Fruit fly (Drosophila melanogaster): ENCODE results near the gene Lcp65Ab1.
A peak's percentile ranks its signal among the peaks of the same experiment; 100 is the strongest.

Gene Lcp65Ab1

dm6 chr3L:6188995-6189927, 39.9 kb downstream of the Lcp65Ab1 start, which contains the start of the genes D19A and CG7386:
TSS of gene D19A (minus strand) at chr3L:6189123.
TSS of gene CG7386 (plus strand) at chr3L:6189745.
- TF ChIP-seq EcR (GFP tag; optimal IDR thresholded peaks at IDR 0.05) (peak; percentile 1), fd96Ca (GFP tag; IDR thresholded peaks at IDR 0.05) (peak; percentile 30; the same call in 1 of the 3 replicates), Pif1A (GFP tag; optimal IDR thresholded peaks at IDR 0.05) (no peak), CG34367 (tag; optimal IDR thresholded peaks at IDR 0.05) (no peak), Ets98B (GFP tag; IDR thresholded peaks at IDR 0.05) (peak; percentile 59), gl (tag; optimal IDR thresholded peaks at IDR 0.05) (no peak), CG8301 (tag; optimal IDR thresholded peaks at IDR 0.05) (peak; percentile 9), rn (GFP tag; IDR thresholded peaks at IDR 0.05) (peak; percentile 43; the same call in 1 of the 2 replicates), CG4496 (GFP tag; IDR thresholded peaks at IDR 0.05) (peak; percentile 77), Snoo (tag; optimal IDR thresholded peaks at IDR 0.05) (peak; percentile 11), CG13204 (GFP tag; optimal IDR thresholded peaks at IDR 0.05) (no peak), CG10348 (GFP tag; IDR thresholded peaks at IDR 0.05) (no peak), D1 (tag; optimal IDR thresholded peaks at IDR 0.05) (no peak), Pif1B (GFP tag; optimal IDR thresholded peaks at IDR 0.05) (no peak), CG17806 (tag; optimal IDR thresholded peaks at IDR 0.05) (peak; percentile 22), CG9948 (tag; optimal IDR thresholded peaks at IDR 0.05) (peak; percentile 11), CG12605 (GFP tag; IDR thresholded peaks at IDR 0.05) (peak; percentile 48; the same call in 1 of the 2 replicates), CG8159 (tag; optimal IDR thresholded peaks at IDR 0.05) (peak; percentile 52), CG14655 (GFP tag; optimal IDR thresholded peaks at IDR 0.05) (no peak), CG32121 (GFP tag; IDR thresholded peaks at IDR 0.05) (peak; percentile 38; the same call in 1 of the 2 replicates), CG15710 (tag; optimal IDR thresholded peaks at IDR 0.05) (peak; percentile 28)

- peak; percentile 57 for TF ChIP-seq CG34367 (tag; optimal IDR thresholded peaks at IDR 0.05)
- TF ChIP-seq CG13204 (GFP tag; optimal IDR thresholded peaks at IDR 0.05): no peak
- peak; percentile 83 for TF ChIP-seq CG15710 (tag; optimal IDR thresholded peaks at IDR 0.05)
- peak; percentile 52 for TF ChIP-seq CG17806 (tag; optimal IDR thresholded peaks at IDR 0.05)
- TF ChIP-seq CG4496 (GFP tag; IDR thresholded peaks at IDR 0.05): peak; percentile 60; the same call in 2 of the 3 replicates
- peak; percentile 76 for TF ChIP-seq Snoo (tag; optimal IDR thresholded peaks at IDR 0.05)
- TF ChIP-seq Pif1A (GFP tag; optimal IDR thresholded peaks at IDR 0.05): no peak
- TF ChIP-seq CG14655 (GFP tag; optimal IDR thresholded peaks at IDR 0.05): no peak
- TF ChIP-seq Ets98B (GFP tag; IDR thresholded peaks at IDR 0.05): no peak; the same call in none of the 2 replicates
- TF ChIP-seq Pif1B (GFP tag; optimal IDR thresholded peaks at IDR 0.05): no peak
- no peak for TF ChIP-seq D1 (tag; optimal IDR thresholded peaks at IDR 0.05)
- peak; percentile 64 for TF ChIP-seq rn (GFP tag; IDR thresholded peaks at IDR 0.05)
- TF ChIP-seq CG9948 (tag; optimal IDR thresholded peaks at IDR 0.05): peak; percentile 73
- no peak for TF ChIP-seq gl (tag; optimal IDR thresholded peaks at IDR 0.05)
- peak; percentile 58; the same call in 1 of the 2 replicates for TF ChIP-seq CG32121 (GFP tag; IDR thresholded peaks at IDR 0.05)
- no peak for TF ChIP-seq CG8159 (tag; optimal IDR thresholded peaks at IDR 0.05)
- peak; percentile 54; the same call in 2 of the 3 replicates for TF ChIP-seq fd96Ca (GFP tag; IDR thresholded peaks at IDR 0.05)
- TF ChIP-seq CG12605 (GFP tag; IDR thresholded peaks at IDR 0.05): no peak
- peak; percentile 81 for TF ChIP-seq EcR (GFP tag; optimal IDR thresholded peaks at IDR 0.05)
- TF ChIP-seq CG10348 (GFP tag; IDR thresholded peaks at IDR 0.05): 0 out of 2 replicates have a peak, but pooled peaks have one; percentile 19
- TF ChIP-seq CG8301 (tag; optimal IDR thresholded peaks at IDR 0.05): no peak
Observed at dm6 chr3L:6192822-6193555, 43.6 kb downstream of the Lcp65Ab1 start, which contains the start of the genes Sf3b6 and Tnpo. TSS of gene Sf3b6 (minus strand) at chr3L:6193179. TSS of gene Tnpo (plus strand) at chr3L:6193480.

dm6 chr3L:6193556-6194114, 44.3 kb downstream of the Lcp65Ab1 start:
- TF ChIP-seq D1 (tag; optimal IDR thresholded peaks at IDR 0.05): no peak
- no peak for TF ChIP-seq CG10348 (GFP tag; IDR thresholded peaks at IDR 0.05)
- TF ChIP-seq CG4496 (GFP tag; IDR thresholded peaks at IDR 0.05): 0 out of 3 replicates have a peak, but pooled peaks have one; percentile 4
- TF ChIP-seq gl (tag; optimal IDR thresholded peaks at IDR 0.05): no peak
- no peak for TF ChIP-seq CG14655 (GFP tag; optimal IDR thresholded peaks at IDR 0.05)
- TF ChIP-seq EcR (GFP tag; optimal IDR thresholded peaks at IDR 0.05): peak; percentile 96

Measured in whole organism, pupa.